Fruit fly (Drosophila melanogaster) Kc167 (cell line): ENCODE results near the gene CG9330.

Experiments used
- Myc ChIP-seq: fragments of >200 bp; optimal IDR thresholded peaks from 2 replicates; lab custom pipeline; 2017; ENCODE audit warnings: missing external identifiers
- psq ChIP-seq: fragments of >200 bp; optimal IDR thresholded peaks from 2 replicates; lab custom pipeline; 2017; ENCODE audit warnings: missing external identifiers
- ttk ChIP-seq: sonication (Bioruptor generic); optimal IDR thresholded peaks from 2 replicates; lab custom pipeline; 2017; ENCODE audit warnings: missing external identifiers

dm6 chr3L:19580709-19581227 is 5.3 kb upstream of the CG9330 start:
- TF ChIP-seq ttk (lab: Kevin White, UChicago) = no peak
- no peak for TF ChIP-seq psq (lab: Kevin White, UChicago)
- no peak for TF ChIP-seq Myc
